Worm (Caenorhabditis elegans): ENCODE results near the gene K09E9.3.

DNA sequence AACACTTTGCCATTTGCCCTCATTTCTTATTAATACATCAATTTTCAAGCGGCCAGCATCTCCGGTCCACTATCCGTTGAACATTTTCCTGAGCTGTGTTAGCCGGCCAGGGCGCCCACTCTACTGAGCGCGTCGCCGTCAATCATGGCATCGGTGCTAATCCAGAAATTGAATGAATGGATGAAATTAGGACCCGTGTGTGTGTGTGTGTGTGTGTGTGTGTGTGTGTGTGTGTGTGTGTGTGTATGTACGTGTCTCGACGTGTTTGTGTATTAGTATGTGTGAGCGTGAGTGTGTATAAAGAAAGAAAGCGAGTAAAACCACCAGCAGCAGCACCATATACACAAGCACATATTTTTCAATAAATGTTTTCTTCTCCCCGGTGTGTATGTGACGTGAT, 39.6 kb upstream of the K09E9.3 start:
- no peak for TF ChIP-seq scrt-1 (GFP tag; IDR thresholded peaks at IDR 0.05)
- TF ChIP-seq hmg-4 (GFP tag; optimal IDR thresholded peaks at IDR 0.05) = no peak
- no peak for TF ChIP-seq ama-1 (optimal IDR thresholded peaks at IDR 0.05)
- TF ChIP-seq flt-1 (GFP tag; IDR thresholded peaks at IDR 0.05) = no peak
- TF ChIP-seq ceh-13 (GFP tag; optimal IDR thresholded peaks at IDR 0.05) = no peak
- TF ChIP-seq ets-7 (tag; optimal IDR thresholded peaks at IDR 0.05) = no peak
- TF ChIP-seq ceh-36 (tag; optimal IDR thresholded peaks at IDR 0.05) = no peak
